Fruit fly (Drosophila melanogaster) whole organism, embryonic: ENCODE measurements around the gene CCAP.

Experiments
- Bgb ChIP-seq: fragments of 200-800 bp; sonication (Bioruptor generic); IDR thresholded peaks from 2 replicates; pipeline ENCODE4 v1.3.6; 2022; ENCODE audit warnings: missing biosample characterization, missing genetic modification characterization; ENCODE audit not compliant: partially characterized antibody
- CG10979 ChIP-seq: fragments of 200-800 bp; sonication (Bioruptor generic); optimal IDR thresholded peaks from 2 replicates; lab custom pipeline; 2018; ENCODE audit warnings: missing biosample characterization, mild to moderate bottlenecking, missing genetic modification characterization, moderate library complexity
- CG12071 ChIP-seq: fragments of 200-800 bp; sonication (Bioruptor generic); optimal IDR thresholded peaks from 3 replicates; lab custom pipeline; 2018; ENCODE audit warnings: missing biosample characterization, mild to moderate bottlenecking, missing genetic modification characterization
- CG14667 ChIP-seq: fragments of 200-800 bp; sonication (Bioruptor generic); IDR thresholded peaks from 2 replicates; pipeline ENCODE4 v1.3.6; 2022; ENCODE audit warnings: missing biosample characterization, missing genetic modification characterization
- CG14710 ChIP-seq: fragments of 200-800 bp; sonication (Bioruptor generic); optimal IDR thresholded peaks from 3 replicates; lab custom pipeline; 2019; ENCODE audit warnings: missing biosample characterization, mild to moderate bottlenecking, missing genetic modification characterization, moderate library complexity
- CG14965 ChIP-seq: fragments of 200-800 bp; sonication (Bioruptor generic); optimal IDR thresholded peaks from 2 replicates; lab custom pipeline; 2016; ENCODE audit warnings: missing biosample characterization, missing genetic modification characterization, borderline replicate concordance
- CG1647 ChIP-seq: fragments of 200-800 bp; sonication (Bioruptor generic); optimal IDR thresholded peaks from 3 replicates; lab custom pipeline; 2016; ENCODE audit warnings: missing biosample characterization, missing genetic modification characterization
- CG16779 ChIP-seq: fragments of 200-800 bp; sonication (Bioruptor generic); IDR thresholded peaks from 2 replicates; pipeline ENCODE4 v1.3.6; 2022; ENCODE audit warnings: missing biosample characterization, missing genetic modification characterization
- CG16863 ChIP-seq: fragments of 200-800 bp; sonication (Bioruptor generic); optimal IDR thresholded peaks from 3 replicates; lab custom pipeline; 2016; ENCODE audit warnings: missing biosample characterization, missing genetic modification characterization
- CG17359 ChIP-seq: fragments of 200-800 bp; sonication (Bioruptor generic); optimal IDR thresholded peaks from 3 replicates; lab custom pipeline; 2018; ENCODE audit warnings: missing biosample characterization, mild to moderate bottlenecking, missing genetic modification characterization, moderate library complexity
- CG2712 ChIP-seq: fragments of 200-800 bp; optimal IDR thresholded peaks from 3 replicates; lab custom pipeline; 2019; ENCODE audit warnings: missing biosample characterization, mild to moderate bottlenecking, missing genetic modification characterization, moderate library complexity
- CG30431 ChIP-seq: fragments of 200-800 bp; sonication (Bioruptor generic); optimal IDR thresholded peaks from 2 replicates; lab custom pipeline; 2017; ENCODE audit warnings: missing biosample characterization, missing genetic modification characterization
- CG3065 ChIP-seq: fragments of 200-800 bp; sonication (Bioruptor generic); optimal IDR thresholded peaks from 2 replicates; lab custom pipeline; 2016; ENCODE audit warnings: missing biosample characterization, missing genetic modification characterization
- CG3163 ChIP-seq: fragments of 200-800 bp; sonication (Bioruptor generic); optimal IDR thresholded peaks from 3 replicates; lab custom pipeline; 2016; ENCODE audit warnings: missing biosample characterization, missing genetic modification characterization
- CG3847 ChIP-seq: fragments of 200-800 bp; sonication (Bioruptor generic); IDR thresholded peaks from 2 replicates; pipeline ENCODE4 v1.3.6; 2022; ENCODE audit warnings: missing biosample characterization, missing genetic modification characterization
- CG6175 ChIP-seq: fragments of 200-800 bp; sonication (Bioruptor generic); IDR thresholded peaks from 3 replicates; pipeline ENCODE4 v1.3.6; 2022; ENCODE audit warnings: missing biosample characterization, missing genetic modification characterization
- CG6254 ChIP-seq: fragments of 200-800 bp; sonication (Bioruptor generic); optimal IDR thresholded peaks from 3 replicates; lab custom pipeline; 2017; ENCODE audit warnings: mild to moderate bottlenecking, missing biosample characterization, missing genetic modification reagents, missing genetic modification characterization
- CG8359 ChIP-seq: fragments of 200-800 bp; sonication (Bioruptor generic); optimal IDR thresholded peaks from 2 replicates; lab custom pipeline; 2017; ENCODE audit warnings: missing biosample characterization, mild to moderate bottlenecking, missing genetic modification characterization, borderline replicate concordance
- Dek ChIP-seq: fragments of 200-800 bp; sonication (Bioruptor generic); optimal IDR thresholded peaks from 3 replicates; lab custom pipeline; 2019; ENCODE audit warnings: missing biosample characterization, mild to moderate bottlenecking, missing genetic modification characterization, moderate library complexity
- Dp ChIP-seq: fragments of 200-800 bp; sonication (Bioruptor generic); optimal IDR thresholded peaks from 2 replicates; lab custom pipeline; 2018; ENCODE audit warnings: missing biosample characterization, mild to moderate bottlenecking, missing genetic modification characterization, moderate library complexity
- ERR ChIP-seq: fragments of 200-800 bp; sonication (Bioruptor generic); optimal IDR thresholded peaks from 2 replicates; lab custom pipeline; 2016; ENCODE audit warnings: missing biosample characterization, missing genetic modification characterization
- Ets97D ChIP-seq: fragments of 200-800 bp; sonication (Bioruptor generic); optimal IDR thresholded peaks from 3 replicates; lab custom pipeline; 2016; ENCODE audit warnings: missing biosample characterization, missing genetic modification characterization
- Hr39 ChIP-seq: fragments of >200 bp; optimal IDR thresholded peaks from 2 replicates; lab custom pipeline; 2017
- MTF-1 ChIP-seq: fragments of 200-800 bp; sonication (Bioruptor generic); optimal IDR thresholded peaks from 2 replicates; lab custom pipeline; 2018; ENCODE audit warnings: missing biosample characterization, mild to moderate bottlenecking, missing genetic modification characterization, borderline replicate concordance
- Nf-YC ChIP-seq: fragments of 200-800 bp; optimal IDR thresholded peaks from 3 replicates; lab custom pipeline; 2019; ENCODE audit warnings: missing biosample characterization, mild to moderate bottlenecking, missing genetic modification characterization, moderate library complexity
- Poxn ChIP-seq: fragments of 200-800 bp; sonication (Bioruptor generic); IDR thresholded peaks from 2 replicates; pipeline ENCODE4 v1.3.6; 2022; ENCODE audit warnings: missing biosample characterization, missing genetic modification characterization
- ab ChIP-seq: fragments of 200-800 bp; sonication (Bioruptor generic); optimal IDR thresholded peaks from 2 replicates; lab custom pipeline; 2016; ENCODE audit warnings: missing biosample characterization, missing genetic modification characterization
- ash1 ChIP-seq: fragments of 200-800 bp; sonication (Bioruptor generic); optimal IDR thresholded peaks from 2 replicates; lab custom pipeline; 2018; ENCODE audit warnings: missing biosample characterization, mild to moderate bottlenecking, missing genetic modification characterization
- ato ChIP-seq: fragments of 200-800 bp; sonication (Bioruptor generic); IDR thresholded peaks from 2 replicates; pipeline ENCODE4 v1.3.6; 2022; ENCODE audit warnings: missing biosample characterization, missing genetic modification characterization; ENCODE audit not compliant: partially characterized antibody
- bab2 ChIP-seq: fragments of 200-800 bp; sonication (Bioruptor generic); optimal IDR thresholded peaks from 2 replicates; lab custom pipeline; 2016; ENCODE audit warnings: missing biosample characterization, missing genetic modification characterization
- chif ChIP-seq, 2 experiments: fragments of 200-800 bp; sonication (Bioruptor generic); optimal IDR thresholded peaks; 3 replicates each; lab custom pipeline; 2016; ENCODE audit warnings: missing biosample characterization in 2 of 2, missing genetic modification characterization in 2 of 2
- chn ChIP-seq: fragments of 200-800 bp; sonication (Bioruptor generic); optimal IDR thresholded peaks from 2 replicates; lab custom pipeline; 2016; ENCODE audit warnings: missing biosample characterization, missing genetic modification characterization
- fd3F ChIP-seq: fragments of 200-800 bp; sonication (Bioruptor generic); optimal IDR thresholded peaks from 2 replicates; lab custom pipeline; 2018; ENCODE audit warnings: missing biosample characterization, mild to moderate bottlenecking, missing genetic modification characterization, moderate library complexity
- gsb ChIP-seq: fragments of 200-800 bp; sonication (Bioruptor generic); IDR thresholded peaks from 2 replicates; pipeline ENCODE4 v1.3.6; 2022; ENCODE audit warnings: missing biosample characterization, missing genetic modification characterization
- hbn ChIP-seq: fragments of 200-800 bp; sonication (Bioruptor generic); IDR thresholded peaks from 2 replicates; pipeline ENCODE4 v1.3.6; 2022; ENCODE audit warnings: missing biosample characterization, missing genetic modification characterization; ENCODE audit not compliant: partially characterized antibody
- hkb ChIP-seq, 2 experiments: fragments of 200-800 bp in 1 of 2; fragments of >200 bp in 1 of 2; sonication (Bioruptor generic) in 1 of 2; IDR thresholded peaks in 1 of 2; optimal IDR thresholded peaks in 1 of 2; 2 replicates each; pipeline versions ENCODE4 v1.3.6 to Lab custom; 2017 to 2022; ENCODE audit warnings: missing biosample characterization in 1 of 2, missing genetic modification characterization in 1 of 2
- ken ChIP-seq: fragments of 200-800 bp; sonication (Bioruptor generic); IDR thresholded peaks from 3 replicates; pipeline ENCODE4 v1.3.6; 2022; ENCODE audit warnings: missing biosample characterization, missing genetic modification characterization
- lilli ChIP-seq: fragments of 200-800 bp; sonication (Bioruptor generic); optimal IDR thresholded peaks from 3 replicates; lab custom pipeline; 2016; ENCODE audit warnings: missing biosample characterization, missing genetic modification characterization
- mam ChIP-seq: fragments of 200-800 bp; sonication (Bioruptor generic); optimal IDR thresholded peaks from 3 replicates; lab custom pipeline; 2016; ENCODE audit warnings: missing biosample characterization, missing genetic modification characterization
- org-1 ChIP-seq: fragments of 200-800 bp; sonication (Bioruptor generic); optimal IDR thresholded peaks from 2 replicates; lab custom pipeline; 2017; ENCODE audit warnings: missing biosample characterization, missing genetic modification characterization
- pho ChIP-seq: fragments of 200-800 bp; sonication (Bioruptor generic); optimal IDR thresholded peaks from 2 replicates; lab custom pipeline; 2016; ENCODE audit warnings: missing biosample characterization, missing genetic modification characterization
- pnt ChIP-seq: fragments of 200-800 bp; sonication (Bioruptor generic); optimal IDR thresholded peaks from 3 replicates; lab custom pipeline; 2016; ENCODE audit warnings: missing biosample characterization, missing genetic modification characterization
- salm ChIP-seq: fragments of 200-800 bp; sonication (Bioruptor generic); optimal IDR thresholded peaks from 2 replicates; lab custom pipeline; 2018; ENCODE audit warnings: missing biosample characterization, mild to moderate bottlenecking, missing genetic modification characterization
- seq ChIP-seq: fragments of 200-800 bp; sonication (Bioruptor generic); IDR thresholded peaks from 2 replicates; pipeline ENCODE4 v1.3.6; 2022; ENCODE audit warnings: missing biosample characterization, missing genetic modification characterization
- sima ChIP-seq: fragments of 200-800 bp; sonication (Bioruptor generic); optimal IDR thresholded peaks from 2 replicates; lab custom pipeline; 2016; ENCODE audit warnings: missing biosample characterization, missing genetic modification characterization
- sr ChIP-seq: fragments of 200-800 bp; sonication (Bioruptor generic); IDR thresholded peaks from 3 replicates; pipeline ENCODE4 v1.3.6; 2022; ENCODE audit warnings: missing biosample characterization, missing genetic modification characterization
- tll ChIP-seq, 2 experiments: fragments of 200-800 bp in 1 of 2; fragments of >200 bp in 1 of 2; sonication (Bioruptor generic) in 1 of 2; optimal IDR thresholded peaks; 2 replicates each; lab custom pipeline; 2017 to 2019; ENCODE audit warnings: missing biosample characterization in 2 of 2, missing genetic modification characterization in 2 of 2, mild to moderate bottlenecking in 1 of 2, moderate library complexity in 1 of 2
- tx ChIP-seq: fragments of 200-800 bp; sonication (Bioruptor generic); optimal IDR thresholded peaks from 2 replicates; lab custom pipeline; 2016; ENCODE audit warnings: missing biosample characterization, missing genetic modification characterization
- unc-4 ChIP-seq: fragments of 200-800 bp; sonication (Bioruptor generic); IDR thresholded peaks from 2 replicates; pipeline ENCODE4 v1.3.6; 2022; ENCODE audit warnings: missing biosample characterization, missing genetic modification characterization; ENCODE audit not compliant: partially characterized antibody

CCAP gene

DNA sequence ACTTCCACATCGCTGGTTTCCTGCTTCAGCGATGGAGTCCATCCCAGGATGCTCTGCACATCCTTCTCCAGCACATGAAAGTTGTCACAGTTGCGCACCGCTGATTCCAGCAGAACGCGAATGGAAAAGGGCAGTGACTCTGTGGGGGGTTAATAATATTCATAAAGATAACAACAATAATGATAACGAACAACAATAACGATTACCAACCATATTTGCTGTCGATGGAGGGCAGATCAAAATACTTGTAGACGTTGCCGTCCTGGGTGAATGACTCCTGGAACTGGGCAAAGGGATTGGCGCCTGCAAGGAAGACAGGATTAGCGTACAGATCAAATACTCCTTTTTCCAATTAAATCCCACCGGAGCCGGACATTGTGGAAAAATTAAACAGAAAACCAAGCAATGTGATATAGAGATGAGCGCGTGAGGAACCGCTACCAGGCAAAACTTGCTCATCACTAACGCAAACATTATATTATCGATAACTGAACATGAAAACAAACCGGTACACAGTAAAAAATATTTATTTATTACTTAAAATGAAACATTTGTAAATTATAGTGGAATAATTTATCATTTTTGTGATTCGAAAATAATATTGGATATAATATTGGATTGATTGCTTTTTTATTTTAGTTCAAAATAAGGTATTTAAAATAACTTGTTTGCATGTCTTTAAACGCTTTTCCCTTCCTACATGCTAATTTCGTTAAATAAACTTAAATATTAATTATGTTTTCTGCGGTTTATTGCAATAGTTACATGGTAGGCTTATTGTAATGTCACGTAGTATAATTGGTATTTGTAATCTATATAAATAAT, 22.5 kb upstream of the CCAP start, which contains the start of gene Irp-1A (continued):
- TF ChIP-seq CG14965 (GFP tag; lab: Kevin White, UChicago) (no peak), CG2712 (tag; lab: Kevin White, UChicago) (peak; percentile 85), unc-4 (GFP tag; lab: Robert Waterston, UW) (peak; percentile 84), pnt (GFP tag; lab: Kevin White, UChicago) (no peak), hkb (optimal IDR thresholded peaks at IDR 0.05; lab: Kevin White, UChicago) (no peak), hkb (GFP tag; IDR thresholded peaks at IDR 0.05; lab: Robert Waterston, UW) (peak; percentile 77), CG12071 (GFP tag; lab: Kevin White, UChicago) (no peak), CG1647 (peak; percentile 10), fd3F (peak; percentile 53), ken (GFP tag; lab: Robert Waterston, UW) (peak; percentile 56; the same call in 1 of the 3 replicates), pho (GFP tag; lab: Kevin White, UChicago) (peak; percentile 52), ash1 (no peak), CG30431 (GFP tag; lab: Kevin White, UChicago) (no peak), Hr39 (lab: Kevin White, UChicago) (no peak), ab (no peak), chn (GFP tag; lab: Kevin White, UChicago) (peak; percentile 14), lilli (GFP tag; lab: Kevin White, UChicago) (peak; percentile 73), CG8359 (GFP tag; lab: Kevin White, UChicago) (no peak), Dek (tag; lab: Kevin White, UChicago) (peak; percentile 80), CG3847 (GFP tag; lab: Robert Waterston, UW) (peak; percentile 71), mam (GFP tag; lab: Kevin White, UChicago) (peak; percentile 58), tll (GFP tag; optimal IDR thresholded peaks at IDR 0.05; lab: Kevin White, UChicago) (no peak), CG3065 (peak; percentile 65), gsb (peak; percentile 51; the same call in 1 of the 2 replicates), CG6175 (GFP tag; lab: Robert Waterston, UW) (no peak), Bgb (peak; percentile 86), Ets97D (GFP tag; lab: Kevin White, UChicago) (peak; percentile 52), sr (GFP tag; lab: Robert Waterston, UW) (no peak), Nf-YC (tag; lab: Kevin White, UChicago) (peak; percentile 63), CG16863 (GFP tag; lab: Kevin White, UChicago) (peak; percentile 22), CG3163 (no peak), CG14710 (peak; percentile 81), ato (GFP tag; lab: Robert Waterston, UW) (peak; percentile 41), CG16779 (GFP tag; lab: Robert Waterston, UW) (no peak), ERR (GFP tag; lab: Kevin White, UChicago) (no peak), Dp (GFP tag; lab: Kevin White, UChicago) (peak; percentile 37), CG10979 (tag; lab: Kevin White, UChicago) (peak; percentile 80), chif (GFP tag; optimal IDR thresholded peaks at IDR 0.05; lab: Kevin White, UChicago) (no peak), CG17359 (tag; lab: Kevin White, UChicago) (peak; percentile 83), sima (GFP tag; lab: Kevin White, UChicago) (no peak), org-1 (GFP tag; lab: Kevin White, UChicago) (no peak), hbn (GFP tag; lab: Robert Waterston, UW) (peak; percentile 83), CG6254 (no peak), seq (GFP tag; lab: Robert Waterston, UW) (no peak), Poxn (GFP tag; lab: Robert Waterston, UW) (no peak), MTF-1 (GFP tag; lab: Kevin White, UChicago) (no peak), CG14667 (GFP tag; lab: Robert Waterston, UW) (peak; percentile 55; the same call in 1 of the 2 replicates), tx (no peak), salm (tag; lab: Kevin White, UChicago) (peak; percentile 62), bab2 (GFP tag; lab: Kevin White, UChicago) (peak; percentile 3)
